Worm (Caenorhabditis elegans): Measurements from ENCODE around the gene W03G11.2.

DNA sequence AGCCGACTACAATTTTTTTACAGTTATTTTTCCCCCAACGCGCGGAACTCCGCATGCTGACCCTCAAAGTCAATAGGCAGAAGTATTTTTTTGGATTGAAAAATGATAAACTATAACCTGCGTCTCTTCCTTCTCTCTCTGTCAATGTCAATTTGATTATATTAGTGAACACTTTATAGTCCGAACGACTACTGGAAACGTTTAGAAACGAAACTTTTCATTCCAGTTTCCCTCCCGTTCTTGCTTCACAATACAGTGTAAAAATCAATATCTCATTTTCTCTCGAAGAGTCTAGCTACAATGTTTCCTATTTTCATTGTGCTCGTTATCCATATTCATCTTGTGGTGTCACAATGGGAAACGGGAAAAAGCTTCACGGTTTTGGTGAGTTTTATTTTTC is 40.2 kb downstream of the W03G11.2 start, which contains the start of gene lgc-24:
- no peak for TF ChIP-seq him-1 (tag; optimal IDR thresholded peaks at IDR 0.05)
- no peak for TF ChIP-seq lin-35 (GFP tag; optimal IDR thresholded peaks at IDR 0.05)
- TF ChIP-seq ztf-25 (GFP tag; IDR thresholded peaks at IDR 0.05) = no peak
- TF ChIP-seq mel-28 (tag; optimal IDR thresholded peaks at IDR 0.05; ENCODE audit: borderline replicate concordance) = no peak
- TF ChIP-seq bed-2 (GFP tag; IDR thresholded peaks at IDR 0.05) = no peak
- TF ChIP-seq efl-1 (GFP tag; optimal IDR thresholded peaks at IDR 0.05) = no peak
- no peak for TF ChIP-seq lin-54 (GFP tag; optimal IDR thresholded peaks at IDR 0.05)
- no peak for TF ChIP-seq sea-2 (GFP tag; IDR thresholded peaks at IDR 0.05)
- no peak for TF ChIP-seq rpc-1 (optimal IDR thresholded peaks at IDR 0.05)
- no peak for TF ChIP-seq rpc-1 (tag; optimal IDR thresholded peaks at IDR 0.05)
- TF ChIP-seq dpl-1 (GFP tag; optimal IDR thresholded peaks at IDR 0.05) = no peak
- no peak for TF ChIP-seq lir-1 (GFP tag; conservative IDR thresholded peaks at IDR 0.05)
- no peak for TF ChIP-seq die-1 (tag; optimal IDR thresholded peaks at IDR 0.05)

Data from whole organism, young adult.